Fruit fly (Drosophila melanogaster): ENCODE data around the gene Ir64a.

DNA sequence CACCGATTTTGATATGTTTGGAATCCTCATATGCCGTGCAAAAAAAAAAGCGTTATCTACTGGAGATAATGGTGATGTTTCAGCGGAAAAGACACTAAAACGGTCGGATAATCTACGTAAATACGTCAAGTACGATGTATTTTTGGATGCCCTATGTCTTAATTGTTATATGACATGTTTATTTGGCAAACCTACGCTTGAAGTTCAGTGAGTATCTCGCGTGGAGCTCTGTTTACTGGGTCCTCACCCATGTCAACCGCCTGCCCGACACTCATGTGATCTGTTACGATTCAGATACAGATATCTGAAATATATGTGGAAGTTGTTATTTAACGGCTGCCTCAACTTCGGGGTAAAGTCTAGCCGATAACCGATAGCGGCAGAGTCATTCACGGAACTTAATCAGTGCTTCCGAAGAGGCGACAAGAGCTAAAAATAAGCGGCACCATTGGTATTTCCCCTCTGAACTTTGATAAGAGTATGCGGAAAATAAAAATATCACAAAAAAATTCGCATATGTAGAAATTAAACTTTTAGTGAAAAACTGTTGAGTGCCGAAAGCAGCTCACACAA lies 29.1 kb downstream of the Ir64a start:
- TF ChIP-seq psq (optimal IDR thresholded peaks at IDR 0.05) (no peak), usp (GFP tag; optimal IDR thresholded peaks at IDR 0.05) (no peak), CG8478 (optimal IDR thresholded peaks at IDR 0.05) (no peak)
